Fruit fly (Drosophila melanogaster) whole organism, prepupa: ENCODE measurements around the gene Orc5.
A peak's percentile ranks its signal among the peaks of the same experiment; 100 is the strongest.

Experiments
- Blimp-1 ChIP-seq: fragments of 200-800 bp; sonication (Bioruptor generic); optimal IDR thresholded peaks from 3 replicates; lab custom pipeline; 2017; ENCODE audit warnings: missing biosample characterization, missing genetic modification characterization, mild to moderate bottlenecking, moderate library complexity, missing genetic modification reagents
- CG10669 ChIP-seq: fragments of 200-800 bp; sonication (Bioruptor generic); optimal IDR thresholded peaks from 3 replicates; lab custom pipeline; 2018; ENCODE audit warnings: missing biosample characterization, mild to moderate bottlenecking, missing genetic modification characterization, moderate library complexity
- CG11762 ChIP-seq: fragments of 200-800 bp; sonication (Bioruptor generic); optimal IDR thresholded peaks from 3 replicates; lab custom pipeline; 2016; ENCODE audit warnings: missing biosample characterization, missing genetic modification characterization; ENCODE audit not compliant: insufficient read depth
- CG11902 ChIP-seq: fragments of 200-800 bp; sonication (Bioruptor generic); optimal IDR thresholded peaks from 3 replicates; lab custom pipeline; 2016; ENCODE audit warnings: missing biosample characterization, missing genetic modification characterization
- CG15336 ChIP-seq: fragments of 200-800 bp; sonication (Bioruptor generic); IDR thresholded peaks from 2 replicates; pipeline ENCODE4 v1.3.6; 2022; ENCODE audit warnings: missing biosample characterization, missing genetic modification characterization
- CG1621 ChIP-seq: fragments of 200-800 bp; sonication (Bioruptor generic); optimal IDR thresholded peaks from 3 replicates; lab custom pipeline; 2018; ENCODE audit warnings: missing biosample characterization, mild to moderate bottlenecking, missing genetic modification characterization
- CG16779 ChIP-seq: fragments of 200-800 bp; sonication (Bioruptor generic); optimal IDR thresholded peaks from 3 replicates; lab custom pipeline; 2017; ENCODE audit warnings: missing biosample characterization, mild to moderate bottlenecking, missing genetic modification characterization
- CG3032 ChIP-seq: fragments of 200-800 bp; optimal IDR thresholded peaks from 2 replicates; lab custom pipeline; 2019; ENCODE audit warnings: missing biosample characterization, mild to moderate bottlenecking, missing genetic modification characterization, moderate library complexity
- CG32006 ChIP-seq: fragments of 200-800 bp; sonication (Bioruptor generic); optimal IDR thresholded peaks from 3 replicates; lab custom pipeline; 2017; ENCODE audit warnings: missing biosample characterization, mild to moderate bottlenecking, missing genetic modification characterization
- CG34406 ChIP-seq: fragments of 200-800 bp; sonication (Bioruptor generic); optimal IDR thresholded peaks from 3 replicates; lab custom pipeline; 2016; ENCODE audit warnings: missing biosample characterization, missing genetic modification characterization
- CG3919 ChIP-seq: fragments of 200-800 bp; sonication (Bioruptor generic); optimal IDR thresholded peaks from 3 replicates; lab custom pipeline; 2016; ENCODE audit warnings: missing biosample characterization, missing genetic modification characterization
- CG4318 ChIP-seq: fragments of 200-800 bp; sonication (Bioruptor generic); optimal IDR thresholded peaks from 3 replicates; lab custom pipeline; 2017; ENCODE audit warnings: missing biosample characterization, mild to moderate bottlenecking, missing genetic modification characterization
- CG6163 ChIP-seq: fragments of 200-800 bp; sonication (Bioruptor generic); IDR thresholded peaks from 3 replicates; pipeline ENCODE4 v1.3.6; 2022; ENCODE audit warnings: missing biosample characterization, missing genetic modification characterization
- CG6276 ChIP-seq: fragments of 200-800 bp; sonication (Bioruptor generic); optimal IDR thresholded peaks from 2 replicates; lab custom pipeline; 2017; ENCODE audit warnings: missing biosample characterization, mild to moderate bottlenecking, missing genetic modification characterization
- CG6792 ChIP-seq: fragments of 200-800 bp; sonication (Bioruptor generic); optimal IDR thresholded peaks from 3 replicates; lab custom pipeline; 2016; ENCODE audit warnings: missing biosample characterization, missing genetic modification characterization
- CG6808 ChIP-seq: fragments of 200-800 bp; sonication (Bioruptor generic); optimal IDR thresholded peaks from 3 replicates; lab custom pipeline; 2017; ENCODE audit warnings: missing biosample characterization, missing genetic modification characterization, mild to moderate bottlenecking, moderate library complexity, missing genetic modification reagents
- CG6854 ChIP-seq: fragments of 200-800 bp; sonication (Bioruptor generic); optimal IDR thresholded peaks from 2 replicates; lab custom pipeline; 2017; ENCODE audit warnings: missing biosample characterization, mild to moderate bottlenecking, missing genetic modification characterization
- CG7368 ChIP-seq: fragments of 200-800 bp; sonication (Bioruptor generic); optimal IDR thresholded peaks from 3 replicates; lab custom pipeline; 2016; ENCODE audit warnings: missing biosample characterization, missing genetic modification characterization
- CG8119 ChIP-seq: fragments of 200-800 bp; sonication (Bioruptor generic); IDR thresholded peaks from 3 replicates; pipeline ENCODE4 v1.3.6; 2022; ENCODE audit warnings: missing biosample characterization, missing genetic modification characterization
- CG8319 ChIP-seq: fragments of 200-800 bp; sonication (Bioruptor generic); optimal IDR thresholded peaks from 3 replicates; lab custom pipeline; 2016; ENCODE audit warnings: missing biosample characterization, missing genetic modification characterization
- CG8632 ChIP-seq: fragments of 200-800 bp; sonication (Bioruptor generic); optimal IDR thresholded peaks from 3 replicates; lab custom pipeline; 2016; ENCODE audit warnings: missing biosample characterization, missing genetic modification characterization
- CG9139 ChIP-seq: fragments of 200-800 bp; sonication (Bioruptor generic); optimal IDR thresholded peaks from 3 replicates; lab custom pipeline; 2017; ENCODE audit warnings: missing biosample characterization, mild to moderate bottlenecking, missing genetic modification characterization
- Eip78C ChIP-seq: fragments of 200-800 bp; sonication (Bioruptor generic); peaks from one replicate; lab custom pipeline; 2016; ENCODE audit warnings: missing biosample characterization, missing genetic modification characterization
- Eip93F ChIP-seq: fragments of 200-800 bp; sonication (Bioruptor generic); optimal IDR thresholded peaks from 2 replicates; lab custom pipeline; 2016; ENCODE audit warnings: missing biosample characterization, mild to moderate bottlenecking, missing genetic modification characterization
- Ets21C ChIP-seq: fragments of 200-800 bp; sonication (Bioruptor generic); optimal IDR thresholded peaks from 3 replicates; lab custom pipeline; 2016; ENCODE audit warnings: missing biosample characterization, missing genetic modification characterization
- Ets96B ChIP-seq: fragments of 200-800 bp; optimal IDR thresholded peaks from 2 replicates; lab custom pipeline; 2019; ENCODE audit warnings: missing biosample characterization, mild to moderate bottlenecking, missing genetic modification characterization, moderate library complexity
- Gug ChIP-seq: fragments of 200-800 bp; sonication (Bioruptor generic); IDR thresholded peaks from 2 replicates; pipeline ENCODE4 v1.3.6; 2022; ENCODE audit warnings: missing biosample characterization, missing genetic modification characterization
- Hr39 ChIP-seq: fragments of 200-800 bp; sonication (Bioruptor generic); optimal IDR thresholded peaks from 2 replicates; lab custom pipeline; 2016; ENCODE audit warnings: missing biosample characterization, missing genetic modification characterization
- Hr4 ChIP-seq: fragments of 200-800 bp; sonication (Bioruptor generic); optimal IDR thresholded peaks from 3 replicates; lab custom pipeline; 2016; ENCODE audit warnings: missing biosample characterization, missing genetic modification characterization
- Lpt ChIP-seq: fragments of 200-800 bp; sonication (Bioruptor generic); optimal IDR thresholded peaks from 3 replicates; lab custom pipeline; 2016; ENCODE audit warnings: missing biosample characterization, missing genetic modification characterization
- Met ChIP-seq: fragments of 200-800 bp; sonication (Bioruptor generic); optimal IDR thresholded peaks from 3 replicates; lab custom pipeline; 2016; ENCODE audit warnings: missing biosample characterization, missing genetic modification characterization
- OdsH ChIP-seq: fragments of 200-800 bp; sonication (Bioruptor generic); optimal IDR thresholded peaks from 3 replicates; lab custom pipeline; 2016; ENCODE audit warnings: missing biosample characterization, missing genetic modification characterization
- Smox ChIP-seq: fragments of 200-800 bp; sonication (Bioruptor generic); optimal IDR thresholded peaks from 3 replicates; lab custom pipeline; 2016; ENCODE audit warnings: missing biosample characterization, missing genetic modification characterization
- Sox15 ChIP-seq: fragments of 200-800 bp; sonication (Bioruptor generic); optimal IDR thresholded peaks from 3 replicates; lab custom pipeline; 2016; ENCODE audit warnings: missing biosample characterization, missing genetic modification characterization
- achi ChIP-seq: fragments of 200-800 bp; sonication (Bioruptor generic); optimal IDR thresholded peaks from 3 replicates; lab custom pipeline; 2016; ENCODE audit warnings: missing biosample characterization, missing genetic modification characterization
- acj6 ChIP-seq: fragments of 200-800 bp; sonication (Bioruptor generic); optimal IDR thresholded peaks from 3 replicates; lab custom pipeline; 2016; ENCODE audit warnings: missing biosample characterization, missing genetic modification characterization
- dsx ChIP-seq: fragments of 200-800 bp; optimal IDR thresholded peaks from 3 replicates; lab custom pipeline; 2019; ENCODE audit warnings: missing biosample characterization, mild to moderate bottlenecking, missing genetic modification characterization, moderate library complexity; ENCODE audit not compliant: poor library complexity, severe bottlenecking
- eg ChIP-seq: fragments of 200-800 bp; sonication (Bioruptor generic); IDR thresholded peaks from 3 replicates; pipeline ENCODE4 v1.3.6; 2022; ENCODE audit warnings: missing biosample characterization, missing genetic modification characterization
- fd59A ChIP-seq: fragments of 200-800 bp; sonication (Bioruptor generic); optimal IDR thresholded peaks from 2 replicates; lab custom pipeline; 2017; ENCODE audit warnings: missing biosample characterization, mild to moderate bottlenecking, missing genetic modification characterization, missing genetic modification reagents
- fd85E ChIP-seq: fragments of 200-800 bp; sonication (Bioruptor generic); optimal IDR thresholded peaks from 3 replicates; lab custom pipeline; 2016; ENCODE audit warnings: missing biosample characterization, missing genetic modification characterization
- fkh ChIP-seq: fragments of 200-800 bp; sonication (Bioruptor generic); optimal IDR thresholded peaks from 3 replicates; lab custom pipeline; 2017; ENCODE audit warnings: missing biosample characterization, mild to moderate bottlenecking, missing genetic modification characterization, moderate library complexity
- lz ChIP-seq: fragments of 200-800 bp; sonication (Bioruptor generic); optimal IDR thresholded peaks from 3 replicates; lab custom pipeline; 2016; ENCODE audit warnings: missing biosample characterization, missing genetic modification characterization
- salr ChIP-seq, 2 experiments: fragments of 200-800 bp; sonication (Bioruptor generic); optimal IDR thresholded peaks; 3 replicates each; lab custom pipeline; 2016 to 2018; ENCODE audit warnings: missing biosample characterization in 2 of 2, missing genetic modification characterization in 2 of 2, mild to moderate bottlenecking in 1 of 2
- spab ChIP-seq: fragments of 200-800 bp; sonication (Bioruptor generic); optimal IDR thresholded peaks from 2 replicates; lab custom pipeline; 2017; ENCODE audit warnings: missing biosample characterization, mild to moderate bottlenecking, missing genetic modification characterization, missing genetic modification reagents
- ss ChIP-seq, 2 experiments: fragments of 200-800 bp; sonication (Bioruptor generic); optimal IDR thresholded peaks; 2 replicates in 1 of 2; 3 replicates in 1 of 2; lab custom pipeline; 2017 to 2018; ENCODE audit warnings: mild to moderate bottlenecking in 2 of 2, missing biosample characterization in 2 of 2, missing genetic modification characterization in 2 of 2, moderate library complexity in 1 of 2
- svp ChIP-seq: fragments of 200-800 bp; sonication (Bioruptor generic); peaks from one replicate; lab custom pipeline; 2016; ENCODE audit warnings: missing biosample characterization, missing genetic modification characterization
- topi ChIP-seq: fragments of 200-800 bp; sonication (Bioruptor generic); optimal IDR thresholded peaks from 3 replicates; lab custom pipeline; 2016; ENCODE audit warnings: missing biosample characterization, missing genetic modification characterization
- vri ChIP-seq: fragments of 200-800 bp; sonication (Bioruptor generic); optimal IDR thresholded peaks from 3 replicates; lab custom pipeline; 2016; ENCODE audit warnings: missing biosample characterization, mild to moderate bottlenecking, missing genetic modification characterization

The Orc5 gene

dm6 chr2L:13837579-13837978 lies 7.9 kb downstream of the Orc5 start (continued):
- TF ChIP-seq svp (GFP tag; lab: Kevin White, UChicago), result peak; percentile 92
- no peak for TF ChIP-seq CG32006 (GFP tag; lab: Kevin White, UChicago)
- TF ChIP-seq CG6792 (GFP tag; lab: Kevin White, UChicago), result no peak
- TF ChIP-seq topi (GFP tag; lab: Kevin White, UChicago), result peak; percentile 4

dm6 chr2L:13838647-13839390 lies 9.2 kb downstream of the Orc5 start:
- TF ChIP-seq fd85E (GFP tag; lab: Kevin White, UChicago), result no peak
- no peak for TF ChIP-seq salr (GFP tag; optimal IDR thresholded peaks at IDR 0.05; lab: Kevin White, UChicago)
- peak; percentile 30 for TF ChIP-seq Met (GFP tag; lab: Kevin White, UChicago)
- TF ChIP-seq CG15336 (GFP tag; lab: Robert Waterston, UW), result 0 out of 2 replicates have a peak, but pooled peaks have one; percentile 18
- no peak for TF ChIP-seq CG10669
- no peak for TF ChIP-seq Ets96B
- peak; percentile 68 for TF ChIP-seq Eip78C (GFP tag; lab: Kevin White, UChicago)
- TF ChIP-seq Lpt (GFP tag; lab: Kevin White, UChicago), result no peak
- no peak for TF ChIP-seq CG16779
- TF ChIP-seq CG6163 (GFP tag; lab: Robert Waterston, UW), result no peak
- TF ChIP-seq spab (GFP tag; lab: Kevin White, UChicago), result no peak
- TF ChIP-seq acj6 (GFP tag; lab: Kevin White, UChicago), result no peak
- TF ChIP-seq svp (GFP tag; lab: Kevin White, UChicago), result no peak
- no peak for TF ChIP-seq CG3032
- no peak for TF ChIP-seq ss (GFP tag; optimal IDR thresholded peaks at IDR 0.05; lab: Kevin White, UChicago)
- no peak for TF ChIP-seq CG1621 (tag; lab: Kevin White, UChicago)
- TF ChIP-seq CG4318 (GFP tag; lab: Kevin White, UChicago), result no peak
- TF ChIP-seq Blimp-1, result no peak
- no peak for TF ChIP-seq Ets21C (GFP tag; lab: Kevin White, UChicago)
- TF ChIP-seq CG6792 (GFP tag; lab: Kevin White, UChicago), result no peak
- no peak for TF ChIP-seq Smox (GFP tag; lab: Kevin White, UChicago)
- TF ChIP-seq eg (GFP tag; lab: Robert Waterston, UW), result no peak
- no peak for TF ChIP-seq Hr4 (GFP tag; lab: Kevin White, UChicago)
- TF ChIP-seq fd59A (GFP tag; lab: Kevin White, UChicago), result no peak
- TF ChIP-seq topi (GFP tag; lab: Kevin White, UChicago), result no peak
- TF ChIP-seq Hr39 (GFP tag; lab: Kevin White, UChicago), result peak; percentile 3
- TF ChIP-seq CG7368, result no peak
- no peak for TF ChIP-seq CG6808 (GFP tag; lab: Kevin White, UChicago)
- TF ChIP-seq achi (GFP tag; lab: Kevin White, UChicago), result no peak
- no peak for TF ChIP-seq CG32006 (GFP tag; lab: Kevin White, UChicago)
- TF ChIP-seq Eip93F (GFP tag; lab: Kevin White, UChicago), result peak; percentile 7
- TF ChIP-seq Gug (GFP tag; lab: Robert Waterston, UW), result no peak
- TF ChIP-seq vri (GFP tag; lab: Kevin White, UChicago), result peak; percentile 3
- no peak for TF ChIP-seq CG8632 (GFP tag; lab: Kevin White, UChicago)
- no peak for TF ChIP-seq CG8119 (GFP tag; lab: Robert Waterston, UW)
- TF ChIP-seq CG6276 (GFP tag; lab: Kevin White, UChicago), result no peak
- no peak for TF ChIP-seq CG11762 (GFP tag; lab: Kevin White, UChicago)
- peak; percentile 20 for TF ChIP-seq lz
- no peak for TF ChIP-seq OdsH (GFP tag; lab: Kevin White, UChicago)
- TF ChIP-seq CG6854, result no peak
- no peak for TF ChIP-seq CG3919 (GFP tag; lab: Kevin White, UChicago)
- TF ChIP-seq CG9139 (GFP tag; lab: Kevin White, UChicago), result no peak
- TF ChIP-seq fkh (GFP tag; lab: Kevin White, UChicago), result peak; percentile 42
- TF ChIP-seq CG11902 (GFP tag; lab: Kevin White, UChicago), result no peak
- TF ChIP-seq dsx, result no peak
- TF ChIP-seq Sox15, result no peak
- TF ChIP-seq CG34406, result no peak
- no peak for TF ChIP-seq CG8319 (GFP tag; lab: Kevin White, UChicago)
